Worm (Caenorhabditis elegans) whole organism, L4/young adult: ENCODE measurements around the gene srh-154.

Experiments used
- W03F9.2 ChIP-seq: fragments of 150-350 bp; optimal IDR thresholded peaks from 2 replicates; lab custom pipeline; 2014; ENCODE audit warnings: missing biosample characterization, missing genetic modification characterization
- dao-5 ChIP-seq: sonication (generic microtip); optimal IDR thresholded peaks from 2 replicates; lab custom pipeline; 2016; ENCODE audit warnings: missing genotype, missing genetic modification characterization, moderate library complexity, missing compliant biosample characterization
- him-1 ChIP-seq: sonication (generic microtip); optimal IDR thresholded peaks from 2 replicates; lab custom pipeline; 2016; ENCODE audit warnings: missing genotype, missing genetic modification reagents, missing genetic modification characterization, missing compliant biosample characterization

- TF ChIP-seq W03F9.2 (no peak), him-1 (tag; lab: Kevin White, UChicago) (no peak), dao-5 (tag; lab: Kevin White, UChicago) (no peak)
Observed at ce11 chrV:17467881-17468280, 28.4 kb downstream of the srh-154 start.
